Fruit fly (Drosophila melanogaster) whole organism, wandering third instar larva: ENCODE data around the gene DCP2.

Experiments used
- Abd-B ChIP-seq: fragments of >200 bp; optimal IDR thresholded peaks from 2 replicates; lab custom pipeline; 2017; ENCODE audit warnings: missing biosample characterization, missing genetic modification characterization
- Dfd ChIP-seq: fragments of >200 bp; optimal IDR thresholded peaks from 2 replicates; lab custom pipeline; 2017; ENCODE audit warnings: missing biosample characterization, missing genetic modification characterization
- Jra ChIP-seq: sonication (Bioruptor generic); optimal IDR thresholded peaks from 2 replicates; lab custom pipeline; 2016; ENCODE audit warnings: missing biosample characterization, missing genetic modification characterization
- ey ChIP-seq: fragments of 200-800 bp; sonication (Bioruptor generic); optimal IDR thresholded peaks from 2 replicates; lab custom pipeline; 2016; ENCODE audit warnings: missing biosample characterization, missing genetic modification characterization
- sv ChIP-seq: fragments of 200-800 bp; sonication (Bioruptor generic); optimal IDR thresholded peaks from 3 replicates; lab custom pipeline; 2016; ENCODE audit warnings: missing biosample characterization, missing genetic modification characterization

dm6 chr3L:15816714-15817113, 9.5 kb downstream of the DCP2 start, which contains the start of gene CkIIalpha-i1:
- TF ChIP-seq Abd-B (no peak), ey (GFP tag; lab: Kevin White, UChicago) (no peak), sv (GFP tag; lab: Kevin White, UChicago) (no peak), Dfd (GFP tag; lab: Kevin White, UChicago) (no peak), Jra (GFP tag; lab: Kevin White, UChicago) (no peak)
